Fruit fly (Drosophila melanogaster): ENCODE results near the gene CG4452.

The CG4452 gene

DNA sequence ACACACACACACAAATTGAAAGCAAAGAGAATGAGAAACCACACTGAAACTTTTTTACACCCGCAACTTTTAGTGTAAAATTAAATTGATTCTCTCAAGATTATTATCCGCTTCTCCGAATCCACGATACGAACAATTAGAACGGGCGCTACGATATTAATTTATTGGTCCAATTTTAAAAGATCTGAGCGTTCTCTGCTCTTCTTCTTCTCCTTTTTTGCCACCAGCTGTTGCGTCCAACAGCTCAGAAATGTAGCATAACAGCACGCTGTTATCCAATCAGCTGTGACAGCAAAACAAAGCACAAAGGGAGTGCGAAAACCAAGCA, 8.5 kb upstream of the CG4452 start, which contains the start of the genes UGP and Svip:
Gene UGP, minus strand, starts transcription at position 223 of the 328 bp plus-strand sequence.
Gene Svip, plus strand, starts transcription at position 287 of the 328 bp plus-strand sequence.
- no peak for TF ChIP-seq CG17801 (GFP tag; optimal IDR thresholded peaks at IDR 0.05; ENCODE audit: partially characterized antibody)

DNA sequence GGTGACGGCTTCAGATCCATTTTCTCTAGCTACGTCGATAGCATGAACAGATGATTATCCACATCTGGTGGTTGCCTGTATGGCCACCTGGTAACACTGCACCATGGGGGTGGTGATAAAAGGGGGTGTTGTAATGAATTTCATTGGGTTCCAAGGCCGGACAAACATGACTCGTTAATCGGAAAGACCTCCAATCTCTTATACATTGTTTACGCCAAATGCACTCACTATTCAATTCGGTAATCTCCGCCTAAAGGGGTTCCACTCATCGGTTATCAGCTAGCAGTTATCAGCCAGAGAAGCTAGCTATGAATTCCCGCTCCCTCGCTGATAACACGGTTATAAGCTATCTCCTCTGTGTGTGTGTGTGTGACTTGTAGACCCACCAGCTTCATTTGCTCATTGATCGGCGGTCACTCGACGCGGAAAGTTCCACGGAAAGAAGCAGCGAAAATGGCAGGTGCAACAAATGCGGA, 6.9 kb upstream of the CG4452 start, which contains the start of gene Pdxk:
Gene Pdxk, plus strand, starts transcription at position 100 of the 476 bp plus-strand sequence.
- peak; percentile 47 for TF ChIP-seq CG17801 (GFP tag; optimal IDR thresholded peaks at IDR 0.05; ENCODE audit: partially characterized antibody)

DNA sequence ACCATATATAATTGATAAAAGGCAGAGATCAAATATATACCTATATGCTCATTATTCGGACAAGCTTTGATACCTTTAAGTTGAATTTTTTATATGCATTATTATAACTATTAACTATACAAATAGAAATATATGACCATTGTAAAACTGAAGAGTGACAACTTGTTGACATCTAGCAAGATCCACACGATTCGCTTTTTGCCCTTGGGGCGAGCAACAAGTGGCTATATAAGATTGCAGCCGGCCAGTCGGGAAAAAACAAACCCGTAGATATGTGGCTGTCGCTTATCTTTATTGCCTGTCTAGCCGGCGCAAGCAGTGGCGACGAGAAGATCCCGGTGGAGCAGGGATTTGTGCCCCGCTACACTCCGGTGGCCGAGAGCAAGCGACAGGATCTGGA, 5.3 kb upstream of the CG4452 start, which contains the start of gene CG34456:
Gene CG34456, plus strand, starts transcription at position 215 of the 400 bp plus-strand sequence.
- peak; percentile 62 for TF ChIP-seq CG17801 (GFP tag; optimal IDR thresholded peaks at IDR 0.05; ENCODE audit: partially characterized antibody)

DNA sequence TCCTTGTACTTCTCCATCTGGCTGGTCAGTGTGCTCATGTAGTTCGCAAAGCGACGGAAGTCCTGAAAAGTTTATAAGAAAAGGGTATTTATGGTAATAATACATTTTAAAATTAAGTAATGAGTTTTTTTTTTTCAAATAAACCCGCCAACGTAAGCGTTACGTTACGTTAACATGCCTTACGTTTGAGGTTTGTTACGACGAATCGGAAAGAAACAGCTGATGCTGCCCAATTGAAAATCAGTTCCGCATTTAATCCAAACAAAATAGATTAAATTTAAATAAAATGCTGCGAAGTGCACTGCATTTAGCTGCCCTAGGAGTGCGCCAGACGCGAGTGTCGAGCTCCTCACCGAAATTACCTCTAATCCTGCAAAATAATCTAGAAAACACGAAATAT, 3.0 kb upstream of the CG4452 start, which contains the start of gene mRRF1:
Gene mRRF1, plus strand, starts transcription at position 220 of the 400 bp plus-strand sequence.
- no peak for TF ChIP-seq CG17801 (GFP tag; optimal IDR thresholded peaks at IDR 0.05; ENCODE audit: partially characterized antibody)

DNA sequence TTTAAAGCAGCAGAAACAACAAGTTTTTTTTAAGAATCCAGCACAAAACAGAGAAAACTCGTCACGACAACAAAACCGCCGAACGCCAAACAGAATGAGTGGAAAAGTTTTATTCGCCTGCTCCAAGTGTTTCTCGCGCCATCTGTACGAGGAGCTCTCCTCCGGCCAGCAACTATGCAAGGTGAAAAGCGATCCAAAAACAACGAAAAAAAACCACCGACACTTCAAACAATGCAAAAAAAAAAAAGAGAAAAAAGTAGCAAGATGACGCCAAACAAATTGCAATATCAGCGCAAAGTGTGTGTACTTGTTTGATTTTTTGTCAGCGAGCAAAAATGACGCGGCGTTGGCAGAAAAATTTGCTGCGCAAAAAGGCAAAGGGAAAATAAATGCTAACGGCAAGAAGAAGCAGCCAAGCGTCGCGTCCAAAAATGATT, 272 bp downstream of the CG4452 start:
- peak; percentile 78 for TF ChIP-seq CG17801 (GFP tag; optimal IDR thresholded peaks at IDR 0.05; ENCODE audit: partially characterized antibody)

DNA sequence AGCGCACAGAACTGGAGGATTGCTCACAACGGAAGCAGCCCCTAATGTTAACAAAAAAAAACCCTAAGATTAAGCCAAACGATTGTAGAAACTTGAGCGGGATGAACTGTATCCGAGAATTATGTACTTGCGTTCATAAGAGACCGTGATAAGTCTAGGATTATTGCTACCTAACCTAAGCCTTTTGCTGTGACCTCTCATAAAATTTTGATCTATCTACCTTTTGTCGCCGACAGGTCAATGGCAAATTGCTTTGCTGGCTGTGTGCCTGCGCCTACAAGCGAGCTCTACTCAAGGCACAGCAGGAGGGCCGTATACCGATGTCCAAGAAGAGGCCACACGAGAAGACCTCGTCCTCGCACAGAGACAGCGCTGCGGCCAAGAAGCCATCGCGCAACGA, 1.5 kb downstream of the CG4452 start:
- no peak for TF ChIP-seq CG17801 (GFP tag; optimal IDR thresholded peaks at IDR 0.05; ENCODE audit: partially characterized antibody)

DNA sequence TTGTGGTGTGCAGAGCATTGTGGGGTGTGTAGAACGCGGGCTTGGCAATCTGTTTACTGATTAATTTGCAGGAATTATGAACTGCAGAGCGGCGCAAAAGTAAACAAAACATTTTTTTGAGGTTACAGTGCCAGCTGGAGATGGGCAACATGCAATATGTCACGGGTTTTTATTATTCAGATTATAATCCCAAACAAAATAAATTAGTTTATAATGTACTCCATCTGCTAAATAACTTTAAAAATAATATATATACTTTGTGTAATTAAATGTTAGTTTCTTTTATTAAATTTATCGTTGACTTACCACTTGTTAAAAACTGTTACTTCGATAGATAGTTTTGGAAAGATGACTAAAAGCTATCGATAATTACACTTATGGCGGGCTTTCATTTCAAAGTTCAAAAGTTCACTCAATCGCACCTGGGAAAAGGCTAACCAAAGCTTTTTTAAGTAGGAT, 3.8 kb downstream of the CG4452 start, which contains the start of gene Fdx1:
Gene Fdx1, minus strand, starts transcription at position 332 of the 459 bp plus-strand sequence.
- peak; percentile 64 for TF ChIP-seq CG17801 (GFP tag; optimal IDR thresholded peaks at IDR 0.05; ENCODE audit: partially characterized antibody)

DNA sequence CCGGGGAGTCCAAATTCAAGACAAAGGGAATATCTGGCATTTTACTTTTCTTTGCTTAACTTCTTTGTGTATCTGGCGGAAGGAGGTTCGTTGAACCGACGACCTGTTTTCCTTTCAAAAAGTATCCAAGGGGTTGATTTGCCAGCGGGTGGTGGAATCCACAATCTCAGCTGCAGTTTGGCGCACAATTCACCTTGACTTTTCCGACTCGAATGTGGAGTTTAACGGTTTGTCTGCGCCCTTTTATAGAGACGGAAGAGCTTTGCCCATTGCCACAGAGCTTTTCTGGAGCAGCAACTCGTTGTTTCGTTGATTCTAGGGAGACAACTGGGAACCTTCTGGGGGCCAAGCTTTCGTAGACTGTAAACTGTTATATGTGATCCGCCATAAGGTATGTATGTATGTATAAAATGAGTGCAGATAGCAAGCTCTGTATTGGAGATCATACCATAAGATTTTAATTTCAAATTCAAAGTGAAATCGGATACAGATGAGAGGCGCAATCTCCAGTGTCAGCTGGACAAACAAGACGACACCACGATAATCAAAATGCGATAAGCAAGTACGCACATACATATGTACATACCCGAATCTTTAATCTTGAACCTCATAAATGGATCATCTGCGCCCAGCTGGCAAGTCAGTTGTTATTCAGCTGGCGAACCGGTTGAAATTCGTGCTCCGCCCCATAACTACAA, 5.2 kb downstream of the CG4452 start, which contains the start of the genes Hsp67Bc, CG4456 and Hsp22:
Gene Hsp67Bc, minus strand, starts transcription at position 220 of the 698 bp plus-strand sequence.
Gene CG4456, plus strand, starts transcription at position 445 of the 698 bp plus-strand sequence.
Gene Hsp22, plus strand, starts transcription at position 654 of the 698 bp plus-strand sequence.
- no peak for TF ChIP-seq CG17801 (GFP tag; optimal IDR thresholded peaks at IDR 0.05; ENCODE audit: partially characterized antibody)

DNA sequence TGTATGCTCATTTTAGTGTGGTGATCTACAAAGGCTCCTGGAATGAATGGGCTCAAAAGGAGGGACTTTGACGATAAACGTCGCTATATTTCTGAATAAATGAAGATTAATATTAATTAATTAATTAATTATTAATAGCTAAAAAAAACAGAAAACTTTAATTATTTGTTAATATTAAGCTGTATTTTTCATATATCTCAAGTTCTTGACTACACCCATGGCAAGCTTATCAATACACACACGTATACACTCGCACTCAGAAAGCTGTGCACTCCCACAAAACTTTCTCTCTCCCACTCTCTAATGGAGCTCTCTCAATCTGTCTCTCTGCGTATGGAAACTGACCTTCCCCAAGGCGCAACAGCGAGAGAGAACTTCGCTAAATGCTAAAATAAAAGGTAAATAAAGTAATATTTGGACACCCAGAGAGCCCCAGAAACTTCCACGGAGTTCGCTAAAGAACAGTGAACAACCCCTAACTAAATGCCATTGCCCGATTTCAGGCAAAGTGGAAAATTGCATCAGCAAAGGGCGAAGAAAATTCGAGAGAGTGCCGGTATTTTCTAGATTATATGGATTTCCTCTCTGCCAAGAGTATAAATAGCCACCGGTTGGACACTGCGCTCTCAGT, 6.3 kb downstream of the CG4452 start:
- TF ChIP-seq CG17801 (GFP tag; optimal IDR thresholded peaks at IDR 0.05; ENCODE audit: partially characterized antibody) = no peak

DNA sequence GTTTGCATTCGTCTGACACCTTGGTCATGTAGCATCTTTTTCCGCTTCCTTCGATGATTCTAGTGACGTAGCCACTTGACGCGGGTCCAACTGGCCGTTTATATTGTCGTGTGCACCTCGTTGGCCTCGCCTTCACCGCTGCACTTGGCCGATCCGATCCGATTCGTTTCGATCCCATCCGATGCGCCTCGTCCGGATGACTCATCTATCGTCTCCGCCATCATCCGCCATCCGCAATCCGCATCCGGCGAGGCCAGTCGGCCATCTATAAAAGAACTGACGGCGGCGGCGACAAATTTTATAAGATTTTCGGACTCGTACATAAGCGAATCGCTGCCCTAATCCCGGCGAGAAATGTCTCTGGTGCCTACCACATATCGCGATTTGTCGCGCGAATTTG, 8.0 kb downstream of the CG4452 start, which contains the start of gene CG4461:
Gene CG4461, plus strand, starts transcription at position 301 of the 400 bp plus-strand sequence.
- TF ChIP-seq CG17801 (GFP tag; optimal IDR thresholded peaks at IDR 0.05; ENCODE audit: partially characterized antibody) = no peak

DNA sequence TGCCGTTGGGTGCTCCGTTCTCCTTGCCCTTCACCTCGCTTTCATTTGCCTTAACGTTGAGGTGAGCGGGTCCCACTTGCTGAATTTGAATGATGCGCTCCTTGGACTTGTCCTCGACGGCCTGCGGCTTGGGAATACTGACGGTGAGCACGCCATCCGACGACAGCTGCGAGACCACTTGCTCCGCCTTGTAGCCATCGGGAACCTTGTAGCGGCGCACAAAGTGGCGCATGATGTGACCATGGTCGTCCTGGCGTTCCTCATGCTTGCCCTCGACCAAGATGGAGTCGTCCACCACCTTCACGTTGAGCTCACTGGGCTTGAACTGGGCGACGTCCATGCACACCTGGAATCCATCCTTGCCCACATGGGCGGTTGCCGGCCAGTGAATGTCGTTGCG, 9.4 kb downstream of the CG4452 start:
- TF ChIP-seq CG17801 (GFP tag; optimal IDR thresholded peaks at IDR 0.05; ENCODE audit: partially characterized antibody) = no peak

DNA sequence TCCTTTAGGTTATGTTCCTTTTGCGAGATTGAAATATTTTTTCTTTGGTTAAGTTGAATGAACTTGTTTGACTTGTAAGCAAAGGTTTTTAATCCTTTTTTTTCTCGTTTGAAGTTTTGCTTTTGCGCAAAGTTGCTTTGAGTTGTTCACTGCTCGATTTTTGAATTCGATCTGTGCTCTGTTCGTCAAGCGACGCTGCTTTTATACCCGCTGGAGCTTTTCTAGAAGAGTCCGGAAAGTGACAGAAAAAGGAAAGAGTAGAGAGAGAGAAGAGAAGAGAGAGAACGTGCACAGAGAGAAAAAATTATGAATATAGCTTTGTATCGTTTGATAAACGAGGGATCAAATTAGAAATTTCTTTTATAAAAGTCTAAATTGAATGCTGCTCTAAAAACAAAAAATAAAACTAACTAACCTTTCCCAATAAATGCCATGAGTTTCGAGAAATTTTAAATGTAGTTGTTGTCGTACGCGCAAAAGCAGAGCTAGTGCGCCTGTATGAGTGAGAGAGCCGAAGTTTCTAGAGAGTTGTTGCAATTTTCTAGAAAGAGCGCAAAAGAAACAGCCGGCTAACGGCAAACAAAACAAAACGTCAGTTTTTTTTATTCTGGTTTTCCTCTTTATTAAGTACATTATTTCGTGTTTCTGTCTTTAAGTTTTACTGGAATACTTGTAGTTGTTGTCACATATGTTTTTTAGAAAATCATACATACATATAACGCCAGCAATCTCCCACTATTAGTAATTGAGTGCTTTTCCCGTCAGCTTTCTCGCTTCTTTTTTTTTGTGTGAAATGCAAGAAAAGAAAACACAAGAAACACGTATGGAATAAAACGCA, 10.2 kb downstream of the CG4452 start, which contains the start of gene Hsp26:
Gene Hsp26, minus strand, starts transcription at position 230 of the 838 bp plus-strand sequence.
- TF ChIP-seq CG17801 (GFP tag; optimal IDR thresholded peaks at IDR 0.05; ENCODE audit: partially characterized antibody) = peak; percentile 90

DNA sequence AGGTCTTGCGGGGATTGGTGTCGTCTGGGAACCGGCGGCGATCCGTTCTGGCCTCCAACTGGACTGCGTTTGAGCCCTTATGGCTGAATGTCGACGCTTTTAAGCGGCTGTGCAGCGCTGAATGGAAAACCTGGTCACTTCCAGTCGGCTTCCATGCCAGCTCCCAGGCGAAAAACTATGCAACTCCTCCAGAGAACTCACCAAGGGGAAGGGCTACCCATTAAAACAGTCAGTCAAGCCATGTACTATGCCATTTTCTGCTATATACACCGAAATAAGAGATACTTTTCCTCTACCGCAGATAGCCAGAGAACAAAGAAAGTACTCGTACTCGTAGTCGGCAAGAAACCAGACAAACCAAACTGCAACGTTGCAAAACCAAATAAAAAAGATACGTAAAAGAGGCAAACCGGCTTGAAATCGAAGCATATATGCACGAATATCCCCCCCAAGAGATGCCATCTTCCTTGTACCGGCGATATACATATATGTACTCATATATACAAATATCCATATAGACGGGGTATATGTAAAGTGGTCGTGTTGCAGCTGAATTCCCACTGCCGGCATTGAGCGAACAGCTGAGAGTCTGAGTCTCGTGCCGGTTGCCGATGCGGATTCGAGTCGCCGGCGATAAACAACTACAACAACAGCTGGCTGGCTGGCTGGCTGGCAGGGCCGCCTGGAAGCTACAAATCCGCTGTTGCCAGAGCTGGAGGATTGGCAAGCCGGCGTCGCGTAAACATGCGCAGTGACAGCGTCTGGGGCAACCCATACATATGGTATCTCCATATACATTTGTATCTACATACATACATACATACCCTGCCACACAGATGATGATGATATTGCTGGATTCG, 12.5 kb downstream of the CG4452 start, which contains the start of gene Hsp67Ba:
Gene Hsp67Ba, minus strand, starts transcription at position 51 of the 860 bp plus-strand sequence.
- no peak for TF ChIP-seq CG17801 (GFP tag; optimal IDR thresholded peaks at IDR 0.05; ENCODE audit: partially characterized antibody)

Data from ovary, adult (tissue).